Fruit fly (Drosophila melanogaster): ENCODE measurements around the gene Prp40.
A peak's percentile ranks its signal among the peaks of the same experiment; 100 is the strongest.

The Prp40 gene

dm6 chr2L:3004601-3005000 lies 18.4 kb upstream of the Prp40 start (continued):
- TF ChIP-seq dmrt99B (tag; optimal IDR thresholded peaks at IDR 0.05) (no peak), chinmo (GFP tag; IDR thresholded peaks at IDR 0.05; ENCODE audit: partially characterized antibody) (no peak), kay (GFP tag; optimal IDR thresholded peaks at IDR 0.05) (no peak), CG31224 (GFP tag; IDR thresholded peaks at IDR 0.05) (no peak), CG33213 (GFP tag; optimal IDR thresholded peaks at IDR 0.05) (no peak)

dm6 chr2L:3005483-3005882 lies 17.5 kb upstream of the Prp40 start:
- TF ChIP-seq tll (GFP tag; optimal IDR thresholded peaks at IDR 0.05) (peak in 1 of 2 experiments; percentile 77), lilli (GFP tag; optimal IDR thresholded peaks at IDR 0.05) (no peak), CG6654 (GFP tag; optimal IDR thresholded peaks at IDR 0.05) (no peak), Med (GFP tag) (peak; percentile 32), CG33557 (GFP tag; optimal IDR thresholded peaks at IDR 0.05) (no peak), cato (GFP tag; optimal IDR thresholded peaks at IDR 0.05; ENCODE audit: borderline replicate concordance) (no peak), CG31365 (tag; optimal IDR thresholded peaks at IDR 0.05) (no peak), CG15479 (GFP tag; optimal IDR thresholded peaks at IDR 0.05) (no peak), Dip2 (GFP tag; IDR thresholded peaks at IDR 0.05) (no peak), lbe (GFP tag; optimal IDR thresholded peaks at IDR 0.05) (no peak), Pdp1 (GFP tag; optimal IDR thresholded peaks at IDR 0.05) (peak in 1 of 2 experiments; percentile 43), dati (GFP tag; IDR thresholded peaks at IDR 0.05) (no peak), cad (GFP tag; optimal IDR thresholded peaks at IDR 0.05) (peak; percentile 96), CG11398 (GFP tag; optimal IDR thresholded peaks at IDR 0.05) (no peak), Atf6 (GFP tag; IDR thresholded peaks at IDR 0.05) (no peak), NFAT (GFP tag; IDR thresholded peaks at IDR 0.05) (no peak)

- TF ChIP-seq Blimp-1 (GFP tag; optimal IDR thresholded peaks at IDR 0.05) = peak; percentile 83
- no peak for TF ChIP-seq nmo (GFP tag; optimal IDR thresholded peaks at IDR 0.05)
- no peak for TF ChIP-seq CG13624 (GFP tag; optimal IDR thresholded peaks at IDR 0.05)
- TF ChIP-seq CG9797 (GFP tag; optimal IDR thresholded peaks at IDR 0.05) = no peak
- TF ChIP-seq BEAF-32 (GFP tag; optimal IDR thresholded peaks at IDR 0.05) = no peak
- no peak for TF ChIP-seq E2f2 (GFP tag; IDR thresholded peaks at IDR 0.05)
- no peak for TF ChIP-seq CG15601 (tag; optimal IDR thresholded peaks at IDR 0.05)
- TF ChIP-seq sd (tag; optimal IDR thresholded peaks at IDR 0.05) = peak; percentile 71
- no peak for TF ChIP-seq CG30431 (GFP tag; optimal IDR thresholded peaks at IDR 0.05)
- no peak for TF ChIP-seq CG3838 (GFP tag; optimal IDR thresholded peaks at IDR 0.05)
- TF ChIP-seq CG7745 (tag; optimal IDR thresholded peaks at IDR 0.05) = peak; percentile 51
- peak; percentile 56 for TF ChIP-seq vvl (GFP tag; IDR thresholded peaks at IDR 0.05)
- no peak for TF ChIP-seq CG4617 (GFP tag; optimal IDR thresholded peaks at IDR 0.05; ENCODE audit: borderline replicate concordance)
- TF ChIP-seq CG13894 (tag; optimal IDR thresholded peaks at IDR 0.05) = peak; percentile 39
Measured at dm6 chr2L:3006194-3006593, 16.8 kb upstream of the Prp40 start.

dm6 chr2L:3006925-3007426 lies 16.1 kb upstream of the Prp40 start:
- TF ChIP-seq Nf-YC (tag; optimal IDR thresholded peaks at IDR 0.05) (no peak), sc (optimal IDR thresholded peaks at IDR 0.05) (no peak), sc (GFP tag; optimal IDR thresholded peaks at IDR 0.05) (no peak), tgo (GFP tag; IDR thresholded peaks at IDR 0.05) (no peak), abd-A (tag; optimal IDR thresholded peaks at IDR 0.05) (peak; percentile 78), CG8765 (GFP tag; IDR thresholded peaks at IDR 0.05) (no peak), Ssrp (tag; optimal IDR thresholded peaks at IDR 0.05) (no peak), Med (GFP tag) (peak; percentile 35), ato (GFP tag; IDR thresholded peaks at IDR 0.05; ENCODE audit: partially characterized antibody) (no peak), oc (tag; optimal IDR thresholded peaks at IDR 0.05) (peak; percentile 49), caup (GFP tag; optimal IDR thresholded peaks at IDR 0.05; ENCODE audit: severe bottlenecking) (no peak), CG13894 (tag; optimal IDR thresholded peaks at IDR 0.05) (peak; percentile 95), chinmo (GFP tag; IDR thresholded peaks at IDR 0.05; ENCODE audit: partially characterized antibody) (0 out of 4 replicates have a peak, but pooled peaks have one; percentile 21), zen (tag; optimal IDR thresholded peaks at IDR 0.05) (peak; percentile 39), CG5953 (GFP tag; IDR thresholded peaks at IDR 0.05) (no peak)
